Worm (Caenorhabditis elegans): ENCODE data around the gene ZK632.10.

- TF ChIP-seq flt-1 (GFP tag; IDR thresholded peaks at IDR 0.05) (no peak; the same call in 1 of the 2 replicates), tab-1 (GFP tag; IDR thresholded peaks at IDR 0.05) (no peak), T22C8.4 (GFP tag; IDR thresholded peaks at IDR 0.05) (no peak), klf-2 (GFP tag; conservative IDR thresholded peaks at IDR 0.05) (no peak), ref-1 (GFP tag; conservative IDR thresholded peaks at IDR 0.05) (no peak)
These were observed 46.7 kb downstream of the ZK632.10 start, which contains the start of gene vha-1 for ce11 chrIII:9780665-9781304.

All from whole organism, midembryonic.